Worm (Caenorhabditis elegans): Measurements from ENCODE around the gene F01D5.6.

- TF ChIP-seq lin-29 (GFP tag; IDR thresholded peaks at IDR 0.05) (no peak), lir-3 (tag; optimal IDR thresholded peaks at IDR 0.05) (no peak), attf-4 (tag; optimal IDR thresholded peaks at IDR 0.05) (no peak), snpc-4 (tag; optimal IDR thresholded peaks at IDR 0.05) (no peak), nhr-28 (tag; optimal IDR thresholded peaks at IDR 0.05) (peak; percentile 51), zfp-3 (GFP tag; conservative IDR thresholded peaks at IDR 0.05) (no peak), fos-1 (tag; optimal IDR thresholded peaks at IDR 0.05) (no peak), dpl-1 (GFP tag; optimal IDR thresholded peaks at IDR 0.05) (peak; percentile 7), egl-27 (tag; optimal IDR thresholded peaks at IDR 0.05) (no peak), pha-4 (GFP tag; IDR thresholded peaks at IDR 0.05) (no peak), pha-4 (tag; optimal IDR thresholded peaks at IDR 0.05) (no peak), nhr-76 (tag; optimal IDR thresholded peaks at IDR 0.05) (no peak), dmd-9 (GFP tag; IDR thresholded peaks at IDR 0.05) (no peak)
These were observed 32.8 kb upstream of the F01D5.6 start, which contains the start of gene Y39G8B.1 for ce11 chrII:13973514-13973913.

All from whole organism, L4 larva.